Worm (Caenorhabditis elegans): Measurements from ENCODE around the gene Y39G8C.2.

Y39G8C.2 gene

DNA sequence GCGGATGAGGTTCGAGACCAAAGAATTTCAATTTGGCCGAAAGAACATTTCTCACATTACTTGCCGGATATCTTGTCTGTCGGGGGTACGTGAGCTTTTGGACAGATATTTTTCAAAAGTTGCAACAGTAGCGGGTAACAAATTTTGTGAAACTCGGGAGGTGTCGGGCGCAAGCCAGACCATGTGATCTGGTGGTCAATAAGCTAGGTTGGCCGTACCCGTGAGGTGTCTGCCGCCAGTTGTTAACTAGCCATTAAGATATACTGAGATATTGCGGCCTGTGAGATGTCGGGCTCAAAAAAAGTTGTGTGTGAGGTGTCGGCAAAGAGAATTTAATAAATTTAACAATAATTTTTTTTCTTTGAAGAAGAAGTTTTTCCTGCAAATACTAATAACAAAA lies 21.0 kb upstream of the Y39G8C.2 start:
- TF ChIP-seq ztf-29 (GFP tag; IDR thresholded peaks at IDR 0.05) (no peak), flt-1 (GFP tag; IDR thresholded peaks at IDR 0.05) (no peak), ref-1 (GFP tag; conservative IDR thresholded peaks at IDR 0.05) (no peak), med-1 (GFP tag; optimal IDR thresholded peaks at IDR 0.05; ENCODE audit: insufficient read depth) (no peak), ztf-23 (GFP tag; IDR thresholded peaks at IDR 0.05) (no peak), klf-2 (GFP tag; conservative IDR thresholded peaks at IDR 0.05) (no peak), cog-1 (tag; optimal IDR thresholded peaks at IDR 0.05) (no peak), T22C8.4 (GFP tag; IDR thresholded peaks at IDR 0.05) (no peak), tab-1 (GFP tag; IDR thresholded peaks at IDR 0.05) (no peak)

- no peak for TF ChIP-seq T22C8.4 (GFP tag; IDR thresholded peaks at IDR 0.05)
- no peak for TF ChIP-seq ref-1 (GFP tag; conservative IDR thresholded peaks at IDR 0.05)
- TF ChIP-seq flt-1 (GFP tag; IDR thresholded peaks at IDR 0.05), result no peak
- TF ChIP-seq ztf-29 (GFP tag; IDR thresholded peaks at IDR 0.05), result no peak
- TF ChIP-seq med-1 (GFP tag; optimal IDR thresholded peaks at IDR 0.05; ENCODE audit: insufficient read depth), result no peak
- no peak for TF ChIP-seq tab-1 (GFP tag; IDR thresholded peaks at IDR 0.05)
- no peak for TF ChIP-seq cog-1 (tag; optimal IDR thresholded peaks at IDR 0.05)
- no peak for TF ChIP-seq ztf-23 (GFP tag; IDR thresholded peaks at IDR 0.05)
- TF ChIP-seq klf-2 (GFP tag; conservative IDR thresholded peaks at IDR 0.05), result no peak
Measured at ce11 chrII:14112842-14113241, 15.4 kb upstream of the Y39G8C.2 start.

ce11 chrII:14109184-14109664 lies 11.8 kb upstream of the Y39G8C.2 start, which contains the start of gene cpg-7:
cpg-7 (minus strand) TSS chrII:14109234.
- TF ChIP-seq ref-1 (GFP tag; conservative IDR thresholded peaks at IDR 0.05) (no peak), ztf-23 (GFP tag; IDR thresholded peaks at IDR 0.05) (no peak), flt-1 (GFP tag; IDR thresholded peaks at IDR 0.05) (no peak), cog-1 (tag; optimal IDR thresholded peaks at IDR 0.05) (no peak), ztf-29 (GFP tag; IDR thresholded peaks at IDR 0.05) (no peak), klf-2 (GFP tag; conservative IDR thresholded peaks at IDR 0.05) (no peak), T22C8.4 (GFP tag; IDR thresholded peaks at IDR 0.05) (no peak), med-1 (GFP tag; optimal IDR thresholded peaks at IDR 0.05; ENCODE audit: insufficient read depth) (no peak), tab-1 (GFP tag; IDR thresholded peaks at IDR 0.05) (no peak)

DNA sequence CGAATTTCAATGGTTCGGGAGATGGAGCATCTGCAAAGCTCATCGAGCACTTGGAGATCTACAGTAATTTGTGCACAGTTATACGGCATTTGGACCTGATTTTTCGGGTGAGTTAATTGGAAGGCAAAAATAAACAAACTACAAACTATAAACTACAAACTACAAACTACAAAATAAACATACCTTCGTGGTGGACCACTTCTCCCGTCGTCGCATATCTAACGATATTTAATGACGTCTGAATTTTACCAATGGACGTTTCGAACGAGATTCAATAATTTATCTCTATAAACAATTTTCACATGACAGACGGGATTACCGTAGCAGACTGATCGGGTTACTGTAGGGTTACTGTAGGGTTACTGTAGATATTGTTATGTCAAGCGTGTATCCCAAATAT lies 8.7 kb upstream of the Y39G8C.2 start:
- no peak for TF ChIP-seq ztf-23 (GFP tag; IDR thresholded peaks at IDR 0.05)
- no peak for TF ChIP-seq ref-1 (GFP tag; conservative IDR thresholded peaks at IDR 0.05)
- no peak for TF ChIP-seq med-1 (GFP tag; optimal IDR thresholded peaks at IDR 0.05; ENCODE audit: insufficient read depth)
- TF ChIP-seq cog-1 (tag; optimal IDR thresholded peaks at IDR 0.05), result no peak
- TF ChIP-seq T22C8.4 (GFP tag; IDR thresholded peaks at IDR 0.05), result no peak
- no peak for TF ChIP-seq tab-1 (GFP tag; IDR thresholded peaks at IDR 0.05)
- TF ChIP-seq ztf-29 (GFP tag; IDR thresholded peaks at IDR 0.05), result no peak
- no peak for TF ChIP-seq flt-1 (GFP tag; IDR thresholded peaks at IDR 0.05)
- no peak for TF ChIP-seq klf-2 (GFP tag; conservative IDR thresholded peaks at IDR 0.05)

DNA sequence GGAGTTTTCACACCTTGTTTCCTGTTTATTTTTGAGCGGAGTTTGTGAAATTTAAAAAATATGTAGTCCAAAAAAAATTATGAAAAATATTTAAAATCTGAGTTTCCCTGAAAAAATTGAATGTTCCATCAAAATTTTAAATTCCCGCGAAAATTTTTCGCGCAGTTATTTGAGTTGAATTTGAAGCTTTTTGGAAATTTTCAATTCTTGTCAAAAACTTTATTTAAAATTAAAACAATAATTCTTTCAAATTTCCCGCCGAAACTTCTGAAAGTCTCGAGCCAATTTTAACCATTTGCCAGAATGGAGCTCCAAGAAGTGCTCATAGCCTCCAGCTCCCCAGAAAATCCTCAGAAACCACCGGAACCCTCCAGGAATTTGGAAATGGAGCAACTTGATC lies 7.1 kb upstream of the Y39G8C.2 start, which contains the start of gene gur-4:
Gene gur-4, plus strand, starts transcription at position 301 of the 400 bp plus-strand sequence.
- TF ChIP-seq ref-1 (GFP tag; conservative IDR thresholded peaks at IDR 0.05) (no peak), flt-1 (GFP tag; IDR thresholded peaks at IDR 0.05) (no peak), med-1 (GFP tag; optimal IDR thresholded peaks at IDR 0.05; ENCODE audit: insufficient read depth) (no peak), ztf-29 (GFP tag; IDR thresholded peaks at IDR 0.05) (no peak), ztf-23 (GFP tag; IDR thresholded peaks at IDR 0.05) (no peak), T22C8.4 (GFP tag; IDR thresholded peaks at IDR 0.05) (no peak), klf-2 (GFP tag; conservative IDR thresholded peaks at IDR 0.05) (no peak), tab-1 (GFP tag; IDR thresholded peaks at IDR 0.05) (no peak), cog-1 (tag; optimal IDR thresholded peaks at IDR 0.05) (no peak)

DNA sequence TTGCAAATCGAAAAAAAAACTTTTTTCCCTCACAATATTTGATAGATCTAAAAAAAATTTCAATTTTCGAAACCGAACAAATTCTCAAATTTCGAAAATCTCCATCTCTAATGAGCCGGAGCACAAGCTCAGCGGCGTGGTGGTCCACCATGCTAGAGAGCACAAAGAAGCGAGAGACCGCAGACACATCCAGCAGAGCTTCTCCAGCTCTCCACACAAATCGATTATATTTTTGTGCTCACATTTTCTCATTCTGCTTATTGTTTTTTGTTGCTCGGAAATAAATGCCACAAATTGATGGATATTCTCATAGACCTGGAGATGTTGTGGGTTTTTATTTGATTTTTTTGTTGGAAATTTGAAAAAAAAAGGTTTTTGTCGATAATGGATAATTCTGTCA lies 4.7 kb upstream of the Y39G8C.2 start:
- no peak for TF ChIP-seq ztf-23 (GFP tag; IDR thresholded peaks at IDR 0.05)
- no peak for TF ChIP-seq ztf-29 (GFP tag; IDR thresholded peaks at IDR 0.05)
- TF ChIP-seq tab-1 (GFP tag; IDR thresholded peaks at IDR 0.05), result no peak
- TF ChIP-seq flt-1 (GFP tag; IDR thresholded peaks at IDR 0.05), result no peak
- no peak for TF ChIP-seq ref-1 (GFP tag; conservative IDR thresholded peaks at IDR 0.05)
- no peak for TF ChIP-seq med-1 (GFP tag; optimal IDR thresholded peaks at IDR 0.05; ENCODE audit: insufficient read depth)
- TF ChIP-seq cog-1 (tag; optimal IDR thresholded peaks at IDR 0.05), result no peak
- TF ChIP-seq klf-2 (GFP tag; conservative IDR thresholded peaks at IDR 0.05), result no peak
- TF ChIP-seq T22C8.4 (GFP tag; IDR thresholded peaks at IDR 0.05), result no peak

DNA sequence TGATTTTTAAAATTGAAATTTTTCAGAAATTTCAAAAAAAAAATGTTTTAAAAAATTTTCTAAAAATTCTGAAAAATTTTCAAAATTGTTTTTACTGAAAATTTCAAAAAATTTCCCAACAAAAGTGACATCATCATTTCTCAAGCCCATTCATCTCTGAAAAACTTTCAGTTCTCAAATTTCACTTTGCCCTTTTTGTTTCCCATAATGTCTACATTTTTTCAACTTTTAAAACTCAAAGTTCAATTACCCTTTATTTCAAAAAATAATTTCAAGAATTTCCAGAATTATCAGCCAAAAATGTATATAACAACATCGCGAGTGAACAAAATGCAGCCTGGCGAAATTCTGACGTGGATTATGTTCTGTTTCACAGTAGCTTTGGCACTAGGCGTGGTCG lies 3.5 kb upstream of the Y39G8C.2 start, which contains the start of gene bkip-1:
Gene bkip-1, plus strand, starts transcription at position 301 of the 400 bp plus-strand sequence.
- TF ChIP-seq klf-2 (GFP tag; conservative IDR thresholded peaks at IDR 0.05) (no peak), flt-1 (GFP tag; IDR thresholded peaks at IDR 0.05) (no peak), ref-1 (GFP tag; conservative IDR thresholded peaks at IDR 0.05) (no peak), T22C8.4 (GFP tag; IDR thresholded peaks at IDR 0.05) (no peak), tab-1 (GFP tag; IDR thresholded peaks at IDR 0.05) (no peak), ztf-29 (GFP tag; IDR thresholded peaks at IDR 0.05) (no peak), cog-1 (tag; optimal IDR thresholded peaks at IDR 0.05) (no peak), med-1 (GFP tag; optimal IDR thresholded peaks at IDR 0.05; ENCODE audit: insufficient read depth) (no peak), ztf-23 (GFP tag; IDR thresholded peaks at IDR 0.05) (no peak)

DNA sequence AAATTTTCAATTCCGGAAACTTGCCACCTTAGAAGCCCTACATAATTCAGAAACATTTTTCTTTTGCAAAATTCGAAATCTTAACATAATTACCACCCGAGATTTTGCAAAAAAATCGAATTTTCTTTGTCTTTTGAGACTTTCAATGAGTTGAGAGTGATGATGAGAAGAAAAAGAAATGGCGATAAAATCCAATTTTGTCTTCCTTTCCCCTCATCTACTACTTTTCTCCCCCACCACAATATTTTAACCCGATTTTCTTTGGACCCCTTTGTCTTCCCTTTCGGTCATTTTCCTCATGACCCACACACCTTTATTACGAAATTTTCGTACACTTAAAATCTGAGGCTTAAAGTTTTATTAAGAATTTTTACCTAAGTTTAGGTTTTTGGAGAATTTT lies 930 bp upstream of the Y39G8C.2 start:
- TF ChIP-seq ztf-23 (GFP tag; IDR thresholded peaks at IDR 0.05) (no peak), T22C8.4 (GFP tag; IDR thresholded peaks at IDR 0.05) (no peak), med-1 (GFP tag; optimal IDR thresholded peaks at IDR 0.05; ENCODE audit: insufficient read depth) (no peak), tab-1 (GFP tag; IDR thresholded peaks at IDR 0.05) (no peak), klf-2 (GFP tag; conservative IDR thresholded peaks at IDR 0.05) (no peak), flt-1 (GFP tag; IDR thresholded peaks at IDR 0.05) (no peak), ztf-29 (GFP tag; IDR thresholded peaks at IDR 0.05) (no peak), cog-1 (tag; optimal IDR thresholded peaks at IDR 0.05) (no peak), ref-1 (GFP tag; conservative IDR thresholded peaks at IDR 0.05) (no peak)

DNA sequence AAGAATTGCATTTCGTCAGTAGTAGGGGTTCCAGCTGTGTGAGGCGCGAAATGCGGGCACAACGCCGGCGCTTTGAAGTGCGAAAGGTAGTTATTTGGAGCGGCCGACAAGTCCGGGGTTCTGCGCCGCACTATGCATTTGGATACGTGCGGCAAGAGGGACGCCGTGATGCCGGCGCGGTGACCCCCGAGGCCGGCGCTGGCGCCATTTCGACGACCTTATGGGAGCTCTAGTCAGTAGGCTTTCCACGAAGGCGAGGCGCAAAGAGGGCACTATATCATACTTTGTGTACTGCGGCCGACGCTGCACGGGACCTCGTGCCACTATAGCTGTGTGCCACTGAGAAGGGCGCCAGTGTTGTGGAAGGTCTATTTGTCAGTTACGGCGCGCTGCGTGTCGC lies 604 bp downstream of the Y39G8C.2 start:
- TF ChIP-seq ztf-23 (GFP tag; IDR thresholded peaks at IDR 0.05) (peak; percentile 3; the same call in 1 of the 2 replicates), flt-1 (GFP tag; IDR thresholded peaks at IDR 0.05) (0 out of 2 replicates have a peak, but pooled peaks have one; percentile 7), T22C8.4 (GFP tag; IDR thresholded peaks at IDR 0.05) (no peak)

- TF ChIP-seq ref-1 (GFP tag; conservative IDR thresholded peaks at IDR 0.05), result no peak
- TF ChIP-seq med-1 (GFP tag; optimal IDR thresholded peaks at IDR 0.05; ENCODE audit: insufficient read depth), result no peak
- no peak for TF ChIP-seq ztf-23 (GFP tag; IDR thresholded peaks at IDR 0.05)
- no peak for TF ChIP-seq cog-1 (tag; optimal IDR thresholded peaks at IDR 0.05)
- TF ChIP-seq flt-1 (GFP tag; IDR thresholded peaks at IDR 0.05), result no peak
- TF ChIP-seq tab-1 (GFP tag; IDR thresholded peaks at IDR 0.05), result no peak
- no peak for TF ChIP-seq ztf-29 (GFP tag; IDR thresholded peaks at IDR 0.05)
- TF ChIP-seq klf-2 (GFP tag; conservative IDR thresholded peaks at IDR 0.05), result no peak
- no peak for TF ChIP-seq T22C8.4 (GFP tag; IDR thresholded peaks at IDR 0.05)
Measured at ce11 chrII:14095875-14096274, 1.5 kb downstream of the Y39G8C.2 start.

Data from whole organism, midembryonic.